Worm (Caenorhabditis elegans) whole organism, L3 larva: ENCODE data around the gene C33H5.2.

Experiments
- ZK546.5 ChIP-seq: sonication (generic microtip); optimal IDR thresholded peaks from 2 replicates; lab custom pipeline; 2017; ENCODE audit warnings: missing biosample characterization, missing genetic modification characterization
- aly-2 ChIP-seq: fragments of 150-350 bp; optimal IDR thresholded peaks from 2 replicates; lab custom pipeline; 2014; ENCODE audit warnings: missing biosample characterization, missing genetic modification characterization
- ama-1 ChIP-seq: fragments of 150-350 bp; optimal IDR thresholded peaks from 2 replicates; lab custom pipeline; 2018
- ceh-16 ChIP-seq: sonication (generic microtip); optimal IDR thresholded peaks from 2 replicates; lab custom pipeline; 2017; ENCODE audit warnings: missing biosample characterization, missing genetic modification characterization
- ceh-28 ChIP-seq: fragments of 150-350 bp; optimal IDR thresholded peaks from 2 replicates; lab custom pipeline; 2014; ENCODE audit warnings: missing biosample characterization, missing genetic modification reagents, missing genetic modification characterization
- ceh-82 ChIP-seq: fragments of 150-350 bp; optimal IDR thresholded peaks from 2 replicates; lab custom pipeline; 2014; ENCODE audit warnings: missing biosample characterization, missing genetic modification characterization
- ceh-9 ChIP-seq: sonication (generic microtip); optimal IDR thresholded peaks from 2 replicates; lab custom pipeline; 2018; ENCODE audit warnings: missing biosample characterization, missing genetic modification characterization
- daf-12 ChIP-seq: fragments of 150-350 bp; optimal IDR thresholded peaks from 2 replicates; lab custom pipeline; 2014; ENCODE audit warnings: missing biosample characterization, missing genetic modification reagents, missing genetic modification characterization
- egl-5 ChIP-seq: fragments of 150-350 bp; optimal IDR thresholded peaks from 2 replicates; lab custom pipeline; 2017; ENCODE audit warnings: missing biosample characterization, missing genetic modification reagents, missing genetic modification characterization, inconsistent platforms
- elt-3 ChIP-seq, 3 experiments: fragments of 150-350 bp in 1 of 3; sonication (generic microtip) in 2 of 3; optimal IDR thresholded peaks; 2 replicates in 2 of 3; 4 replicates in 1 of 3; lab custom pipeline; 2014 to 2017; ENCODE audit warnings: missing biosample characterization in 3 of 3, missing genetic modification characterization in 3 of 3
- eor-1 ChIP-seq, 2 experiments: fragments of 150-350 bp; optimal IDR thresholded peaks; 2 replicates each; lab custom pipeline; 2014 to 2018; ENCODE audit warnings: missing biosample characterization in 2 of 2, missing genetic modification characterization in 2 of 2
- fkh-10 ChIP-seq: sonication (generic microtip); optimal IDR thresholded peaks from 2 replicates; lab custom pipeline; 2017; ENCODE audit warnings: missing biosample characterization, missing genetic modification reagents, missing genetic modification characterization
- fkh-2 ChIP-seq: fragments of 150-350 bp; optimal IDR thresholded peaks from 2 replicates; lab custom pipeline; 2014; ENCODE audit warnings: missing biosample characterization, missing genetic modification reagents, missing genetic modification characterization
- fos-1 ChIP-seq: fragments of 150-350 bp; optimal IDR thresholded peaks from 2 replicates; lab custom pipeline; 2014; ENCODE audit warnings: missing biosample characterization, missing genetic modification characterization
- hmg-11 ChIP-seq: sonication (generic microtip); optimal IDR thresholded peaks from 2 replicates; lab custom pipeline; 2016; ENCODE audit warnings: missing genetic modification characterization, missing compliant biosample characterization
- lin-15B ChIP-seq: fragments of 150-350 bp; optimal IDR thresholded peaks from 2 replicates; lab custom pipeline; 2014; ENCODE audit warnings: missing biosample characterization, missing genetic modification characterization
- lin-39 ChIP-seq: fragments of 150-350 bp; optimal IDR thresholded peaks from 2 replicates; lab custom pipeline; 2018; ENCODE audit warnings: missing biosample characterization, missing genetic modification reagents, missing genetic modification characterization
- lsy-12 ChIP-seq: sonication (generic microtip); optimal IDR thresholded peaks from 2 replicates; lab custom pipeline; 2016; ENCODE audit warnings: mild to moderate bottlenecking, missing genetic modification characterization, missing compliant biosample characterization
- mdl-1 ChIP-seq: fragments of 150-350 bp; optimal IDR thresholded peaks from 2 replicates; lab custom pipeline; 2014; ENCODE audit warnings: missing biosample characterization, missing genetic modification characterization
- mml-1 ChIP-seq: fragments of 150-350 bp; sonication (generic microtip); optimal IDR thresholded peaks from 3 replicates; lab custom pipeline; 2014; ENCODE audit warnings: missing biosample characterization, missing genetic modification characterization
- nfya-1 ChIP-seq: sonication (generic microtip); optimal IDR thresholded peaks from 2 replicates; lab custom pipeline; 2017; ENCODE audit warnings: missing genetic modification characterization, mild to moderate bottlenecking, missing compliant biosample characterization, antibody characterized with exemption, moderate library complexity; ENCODE audit not compliant: insufficient read depth
- nhr-12 ChIP-seq: fragments of 150-350 bp; optimal IDR thresholded peaks from 2 replicates; lab custom pipeline; 2014; ENCODE audit warnings: missing biosample characterization, missing genetic modification characterization
- nhr-23 ChIP-seq: fragments of 150-350 bp; optimal IDR thresholded peaks from 2 replicates; lab custom pipeline; 2014; ENCODE audit warnings: missing biosample characterization, missing genetic modification reagents, missing genetic modification characterization
- nhr-237 ChIP-seq: fragments of 150-350 bp; optimal IDR thresholded peaks from 2 replicates; lab custom pipeline; 2014; ENCODE audit warnings: missing biosample characterization, missing genetic modification characterization
- nhr-28 ChIP-seq: fragments of 150-350 bp; optimal IDR thresholded peaks from 2 replicates; lab custom pipeline; 2014; ENCODE audit warnings: missing biosample characterization, missing genetic modification characterization
- nhr-43 ChIP-seq: sonication (generic microtip); optimal IDR thresholded peaks from 2 replicates; lab custom pipeline; 2016; ENCODE audit warnings: mild to moderate bottlenecking, missing genetic modification characterization, missing compliant biosample characterization; ENCODE audit not compliant: poor library complexity, severe bottlenecking
- pqm-1 ChIP-seq: fragments of 150-350 bp; optimal IDR thresholded peaks from 2 replicates; lab custom pipeline; 2017; ENCODE audit warnings: missing biosample characterization, missing genetic modification characterization, inconsistent platforms
- sea-2 ChIP-seq: fragments of 150-350 bp; sonication (generic microtip); optimal IDR thresholded peaks from 4 replicates; lab custom pipeline; 2014; ENCODE audit warnings: missing biosample characterization, missing genetic modification reagents, missing genetic modification characterization
- skn-1 ChIP-seq: fragments of 150-350 bp; optimal IDR thresholded peaks from 2 replicates; lab custom pipeline; 2014; ENCODE audit warnings: missing biosample characterization, missing genetic modification characterization
- unc-62 ChIP-seq: fragments of 150-350 bp; sonication (generic microtip); optimal IDR thresholded peaks from 4 replicates; lab custom pipeline; 2014; ENCODE audit warnings: missing biosample characterization, missing genetic modification reagents, missing genetic modification characterization
- zag-1 ChIP-seq: fragments of 150-350 bp; optimal IDR thresholded peaks from 2 replicates; lab custom pipeline; 2014; ENCODE audit warnings: missing biosample characterization, missing genetic modification characterization
- ztf-11 ChIP-seq: fragments of 150-350 bp; optimal IDR thresholded peaks from 2 replicates; lab custom pipeline; 2014; ENCODE audit warnings: missing biosample characterization, missing genetic modification characterization
- ztf-4 ChIP-seq: fragments of 150-350 bp; optimal IDR thresholded peaks from 2 replicates; lab custom pipeline; 2014; ENCODE audit warnings: missing biosample characterization, missing genetic modification characterization

C33H5.2 gene

DNA sequence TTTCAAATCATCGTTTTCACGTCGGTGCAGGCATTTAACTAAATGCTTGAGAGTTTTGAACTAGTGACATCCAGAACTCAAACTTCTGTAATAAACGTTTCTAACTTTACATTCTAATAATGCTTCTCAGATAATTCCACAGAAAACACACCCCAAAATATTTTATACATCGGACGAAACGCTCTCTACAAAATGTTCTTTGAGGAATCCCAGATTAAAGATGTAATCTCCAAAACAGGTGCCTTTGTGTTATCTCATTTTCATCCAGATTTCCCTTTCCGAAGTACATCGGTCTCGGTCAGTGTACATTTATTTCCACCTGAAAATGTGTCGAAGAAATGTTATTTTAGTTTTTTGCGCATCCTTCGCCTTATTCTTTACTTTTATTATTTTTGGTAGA lies at the start of gene C33H5.2:
C33H5.2 (plus strand) TSS at position 301 of the 400 bp plus-strand sequence.
- TF ChIP-seq daf-12 (tag; lab: Kevin White, UChicago), result no peak
- no peak for TF ChIP-seq eor-1 (tag; optimal IDR thresholded peaks at IDR 0.05; lab: Kevin White, UChicago)
- TF ChIP-seq mdl-1 (tag; lab: Kevin White, UChicago), result no peak
- no peak for TF ChIP-seq mml-1 (tag; lab: Kevin White, UChicago)
- TF ChIP-seq nhr-23 (tag; lab: Kevin White, UChicago), result no peak
- TF ChIP-seq fkh-2, result no peak
- no peak for TF ChIP-seq egl-5 (tag; lab: Kevin White, UChicago)
- no peak for TF ChIP-seq fkh-10 (GFP tag; lab: Kevin White, UChicago)
- TF ChIP-seq hmg-11 (tag; lab: Kevin White, UChicago), result no peak
- TF ChIP-seq pqm-1 (tag; lab: Kevin White, UChicago), result no peak
- TF ChIP-seq ZK546.5 (tag; lab: Kevin White, UChicago), result no peak
- no peak for TF ChIP-seq nhr-43
- no peak for TF ChIP-seq ceh-9
- TF ChIP-seq unc-62, result no peak
- TF ChIP-seq nfya-1 (tag; lab: Kevin White, UChicago), result no peak
- no peak for TF ChIP-seq fos-1 (tag; lab: Kevin White, UChicago)
- TF ChIP-seq zag-1, result no peak
- no peak for TF ChIP-seq lin-39 (tag; lab: Kevin White, UChicago)
- TF ChIP-seq, all 47 proteins: peak for 0

DNA sequence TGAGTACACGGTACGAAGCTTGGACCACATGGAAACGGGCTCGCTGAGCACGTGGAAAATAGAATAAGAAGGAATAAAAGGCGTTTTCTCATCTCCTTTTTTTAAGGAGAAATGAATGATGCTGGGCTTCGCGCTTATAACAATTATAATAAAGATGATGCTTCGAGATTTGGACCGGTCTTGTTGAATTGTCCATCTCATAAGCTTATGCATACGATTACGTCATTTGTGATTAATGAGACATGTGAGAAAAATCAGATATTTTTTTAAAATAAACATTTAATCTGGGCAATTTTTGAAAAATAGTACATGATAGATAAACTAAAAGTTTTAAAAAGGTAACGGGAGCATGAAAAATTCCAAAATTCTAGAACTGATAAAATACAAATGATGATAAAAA lies 47.6 kb upstream of the C33H5.2 start, which contains the start of gene C46A5.4:
C46A5.4 (minus strand) TSS at position 101 of the 400 bp plus-strand sequence.
- TF ChIP-seq ceh-16 (tag; lab: Kevin White, UChicago), result no peak
- no peak for TF ChIP-seq ztf-4 (tag; lab: Kevin White, UChicago)
- TF ChIP-seq lsy-12 (tag; lab: Kevin White, UChicago), result no peak
- TF ChIP-seq fkh-10 (GFP tag; lab: Kevin White, UChicago), result no peak
- TF ChIP-seq mml-1 (tag; lab: Kevin White, UChicago), result no peak
- TF ChIP-seq ama-1 (lab: Kevin White, UChicago), result no peak
- TF ChIP-seq nfya-1 (tag; lab: Kevin White, UChicago), result no peak
- no peak for TF ChIP-seq nhr-43
- TF ChIP-seq nhr-12 (tag; lab: Kevin White, UChicago), result no peak
- TF ChIP-seq skn-1 (tag; lab: Kevin White, UChicago), result no peak
- no peak for TF ChIP-seq nhr-28
- TF ChIP-seq zag-1, result no peak
- TF ChIP-seq fos-1 (tag; lab: Kevin White, UChicago), result no peak
- no peak for TF ChIP-seq ceh-82 (tag; lab: Kevin White, UChicago)
- TF ChIP-seq ZK546.5 (tag; lab: Kevin White, UChicago), result no peak
- no peak for TF ChIP-seq ceh-28 (tag; lab: Kevin White, UChicago)

DNA sequence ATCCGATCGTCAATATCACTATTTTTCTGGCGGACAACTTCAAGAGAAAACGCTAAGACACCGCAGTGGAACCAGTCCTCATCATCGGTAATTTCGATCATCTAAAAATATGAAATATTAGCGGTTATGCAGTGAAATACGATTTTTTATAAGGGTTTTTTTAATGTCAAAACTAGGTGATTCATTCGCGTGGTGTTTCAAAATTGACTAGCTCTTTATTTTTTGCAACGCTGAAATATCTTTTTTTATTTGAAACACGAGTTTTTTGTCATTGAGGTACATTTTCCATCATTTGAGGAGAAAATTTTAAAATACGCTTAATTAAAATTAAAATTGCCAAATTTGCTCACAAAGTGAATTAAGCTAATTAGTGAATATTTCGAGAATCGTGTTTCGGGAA lies 45.3 kb upstream of the C33H5.2 start, which contains the start of gene dsb-3:
dsb-3 (minus strand) TSS at position 101 of the 400 bp plus-strand sequence.
- TF ChIP-seq elt-3 (tag; optimal IDR thresholded peaks at IDR 0.05; lab: Kevin White, UChicago) (no peak), nhr-237 (tag; lab: Kevin White, UChicago) (no peak), nfya-1 (tag; lab: Kevin White, UChicago) (no peak), zag-1 (no peak), sea-2 (no peak), aly-2 (tag; lab: Kevin White, UChicago) (no peak), lsy-12 (tag; lab: Kevin White, UChicago) (no peak)

DNA sequence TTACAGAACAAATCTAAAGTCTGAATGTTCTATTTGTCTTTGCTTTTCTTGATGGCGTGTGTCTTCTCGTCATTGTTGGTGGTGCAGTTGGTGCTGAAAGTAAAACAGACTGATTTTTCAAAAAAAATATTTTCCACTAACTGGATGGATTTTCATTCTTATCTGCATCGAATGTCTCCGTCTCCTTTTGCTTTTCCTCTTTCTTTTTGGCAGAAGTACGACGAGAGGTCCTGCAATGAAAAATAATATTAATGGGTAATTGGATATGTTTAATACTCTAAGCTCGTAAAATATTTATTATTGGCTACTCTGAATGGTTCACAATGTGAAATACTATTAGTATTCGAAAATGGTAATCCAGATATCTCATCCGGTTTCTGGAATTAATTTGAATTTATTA lies 44.7 kb upstream of the C33H5.2 start, which contains the start of gene del-7:
del-7 (plus strand) TSS at position 301 of the 400 bp plus-strand sequence.
- TF ChIP-seq mdl-1 (tag; lab: Kevin White, UChicago) (no peak), fos-1 (tag; lab: Kevin White, UChicago) (no peak), skn-1 (tag; lab: Kevin White, UChicago) (no peak), lin-39 (tag; lab: Kevin White, UChicago) (no peak), ceh-28 (tag; lab: Kevin White, UChicago) (no peak), aly-2 (tag; lab: Kevin White, UChicago) (no peak), ztf-11 (tag; lab: Kevin White, UChicago) (no peak), nhr-23 (tag; lab: Kevin White, UChicago) (no peak), mml-1 (tag; lab: Kevin White, UChicago) (no peak), lin-15B (tag; lab: Kevin White, UChicago) (no peak), egl-5 (tag; lab: Kevin White, UChicago) (no peak)
- TF ChIP-seq, all 47 proteins: peak for 0
